Worm (Caenorhabditis elegans): ENCODE measurements around the gene Y52D5A.2.

The Y52D5A.2 gene

ce11 chrIV:5501414-5501813 lies 37.1 kb upstream of the Y52D5A.2 start:
- TF ChIP-seq egl-18 (GFP tag; IDR thresholded peaks at IDR 0.05) (no peak), C17E4.6 (GFP tag; IDR thresholded peaks at IDR 0.05) (no peak), ztf-18 (tag; optimal IDR thresholded peaks at IDR 0.05) (no peak), let-526 (GFP tag; IDR thresholded peaks at IDR 0.05) (no peak), snpc-4 (GFP tag; optimal IDR thresholded peaks at IDR 0.05) (no peak), snpc-4 (tag; optimal IDR thresholded peaks at IDR 0.05) (no peak), attf-5 (GFP tag; optimal IDR thresholded peaks at IDR 0.05) (no peak), sea-2 (GFP tag; IDR thresholded peaks at IDR 0.05) (no peak), sdz-38 (tag; optimal IDR thresholded peaks at IDR 0.05) (no peak), ztf-6 (GFP tag; IDR thresholded peaks at IDR 0.05) (no peak), chd-7 (tag; optimal IDR thresholded peaks at IDR 0.05) (no peak), hsf-1 (GFP tag; IDR thresholded peaks at IDR 0.05) (no peak), ama-1 (optimal IDR thresholded peaks at IDR 0.05) (no peak), ama-1 (GFP tag; optimal IDR thresholded peaks at IDR 0.05) (no peak), nhr-120 (GFP tag; IDR thresholded peaks at IDR 0.05) (no peak), hmg-1.2 (GFP tag; IDR thresholded peaks at IDR 0.05) (no peak)

ce11 chrIV:5494099-5494498 lies 29.8 kb upstream of the Y52D5A.2 start:
- TF ChIP-seq unc-62 (GFP tag; optimal IDR thresholded peaks at IDR 0.05) (no peak), F57C9.4 (tag; optimal IDR thresholded peaks at IDR 0.05) (no peak), B0336.3 (GFP tag; IDR thresholded peaks at IDR 0.05) (no peak), ztf-6 (GFP tag; IDR thresholded peaks at IDR 0.05) (no peak), attf-5 (GFP tag; optimal IDR thresholded peaks at IDR 0.05) (no peak), snpc-1.3 (tag; optimal IDR thresholded peaks at IDR 0.05; ENCODE audit: insufficient read depth) (no peak), B0261.1 (tag; optimal IDR thresholded peaks at IDR 0.05) (no peak), F57A8.1 (GFP tag; optimal IDR thresholded peaks at IDR 0.05) (no peak), snpc-4 (GFP tag; optimal IDR thresholded peaks at IDR 0.05) (no peak), snpc-4 (tag; optimal IDR thresholded peaks at IDR 0.05) (no peak), sdz-38 (tag; optimal IDR thresholded peaks at IDR 0.05) (no peak), dpl-1 (GFP tag; optimal IDR thresholded peaks at IDR 0.05) (no peak), pbrm-1 (GFP tag; IDR thresholded peaks at IDR 0.05) (no peak), fkh-3 (tag; optimal IDR thresholded peaks at IDR 0.05) (no peak), sptf-2 (GFP tag; optimal IDR thresholded peaks at IDR 0.05) (no peak), bed-2 (GFP tag; IDR thresholded peaks at IDR 0.05) (no peak), nfyb-1 (GFP tag; IDR thresholded peaks at IDR 0.05) (no peak), bed-1 (GFP tag; IDR thresholded peaks at IDR 0.05) (no peak)

ce11 chrIV:5493692-5494091 lies 29.4 kb upstream of the Y52D5A.2 start, which contains the start of gene B0273.1:
Gene B0273.1, plus strand, starts transcription at chrIV:5493992.
- no peak for TF ChIP-seq Y56A3A.18 (GFP tag; IDR thresholded peaks at IDR 0.05)

- no peak for TF ChIP-seq him-1 (tag; optimal IDR thresholded peaks at IDR 0.05)
- TF ChIP-seq lsl-1 (GFP tag; optimal IDR thresholded peaks at IDR 0.05), result no peak
- TF ChIP-seq hmg-1.2 (GFP tag; IDR thresholded peaks at IDR 0.05), result peak; percentile 61
- TF ChIP-seq Y53F4B.3 (GFP tag; IDR thresholded peaks at IDR 0.05), result no peak
These were observed 28.8 kb upstream of the Y52D5A.2 start for ce11 chrIV:5493135-5493534.

ce11 chrIV:5492196-5492595 lies 27.9 kb upstream of the Y52D5A.2 start:
- TF ChIP-seq pbrm-1 (GFP tag; IDR thresholded peaks at IDR 0.05) (no peak), egl-18 (GFP tag; IDR thresholded peaks at IDR 0.05) (no peak), B0336.3 (GFP tag; IDR thresholded peaks at IDR 0.05) (no peak), nhr-90 (tag; optimal IDR thresholded peaks at IDR 0.05) (no peak), attf-3 (GFP tag; conservative IDR thresholded peaks at IDR 0.05) (no peak), xnd-1 (tag; optimal IDR thresholded peaks at IDR 0.05) (no peak), rec-8 (tag; optimal IDR thresholded peaks at IDR 0.05) (no peak), nhr-80 (tag; optimal IDR thresholded peaks at IDR 0.05) (no peak), lag-1 (GFP tag; IDR thresholded peaks at IDR 0.05) (no peak), hlh-26 (GFP tag; conservative IDR thresholded peaks at IDR 0.05) (no peak), sptf-2 (GFP tag; optimal IDR thresholded peaks at IDR 0.05) (no peak), hrde-1 (tag; optimal IDR thresholded peaks at IDR 0.05; ENCODE audit: borderline replicate concordance) (no peak), gei-17 (GFP tag; optimal IDR thresholded peaks at IDR 0.05) (no peak), F57C9.4 (tag; optimal IDR thresholded peaks at IDR 0.05) (no peak), sea-2 (GFP tag; IDR thresholded peaks at IDR 0.05) (no peak), ceh-27 (GFP tag; optimal IDR thresholded peaks at IDR 0.05) (no peak)

All from whole organism, young adult.